Worm (Caenorhabditis elegans) whole organism, L4 larva: ENCODE measurements around the gene R09D1.14.

Source experiments
- F37D6.2 ChIP-seq: sonication (generic microtip); optimal IDR thresholded peaks from 2 replicates; lab custom pipeline; 2016; ENCODE audit warnings: mild to moderate bottlenecking, missing genetic modification characterization, missing compliant biosample characterization
- aha-1 ChIP-seq: fragments of 150-350 bp; peaks from one replicate; lab custom pipeline; 2014; ENCODE audit warnings: missing biosample characterization, missing genetic modification characterization
- ceh-82 ChIP-seq: sonication (generic microtip); optimal IDR thresholded peaks from 2 replicates; lab custom pipeline; 2017; ENCODE audit warnings: missing biosample characterization, missing genetic modification characterization
- ces-1 ChIP-seq: fragments of 150-350 bp; sonication (generic microtip); optimal IDR thresholded peaks from 4 replicates; lab custom pipeline; 2014; ENCODE audit warnings: missing biosample characterization, missing genetic modification reagents, missing genetic modification characterization
- cey-2 ChIP-seq: sonication (generic microtip); optimal IDR thresholded peaks from 3 replicates; lab custom pipeline; 2017; ENCODE audit warnings: missing genetic modification characterization, mild to moderate bottlenecking, missing compliant biosample characterization, antibody characterized with exemption, borderline replicate concordance; ENCODE audit not compliant: insufficient read depth
- fkh-10 ChIP-seq: fragments of 150-350 bp; optimal IDR thresholded peaks from 2 replicates; lab custom pipeline; 2014; ENCODE audit warnings: missing biosample characterization, missing genetic modification reagents, missing genetic modification characterization
- hlh-11 ChIP-seq: fragments of 200-800 bp; sonication (Bioruptor generic); optimal IDR thresholded peaks from 2 replicates; lab custom pipeline; 2018; ENCODE audit warnings: mild to moderate bottlenecking, missing genetic modification characterization, missing compliant biosample characterization
- jun-1 ChIP-seq: fragments of 150-350 bp; optimal IDR thresholded peaks from 2 replicates; lab custom pipeline; 2014; ENCODE audit warnings: missing biosample characterization, missing genetic modification reagents, missing genetic modification characterization
- lin-39 ChIP-seq: fragments of 150-350 bp; optimal IDR thresholded peaks from 2 replicates; lab custom pipeline; 2014; ENCODE audit warnings: missing biosample characterization, missing genetic modification reagents, missing genetic modification characterization
- nhr-25 ChIP-seq: sonication (generic microtip); optimal IDR thresholded peaks from 2 replicates; lab custom pipeline; 2017; ENCODE audit warnings: missing genetic modification characterization, mild to moderate bottlenecking, missing compliant biosample characterization, antibody characterized with exemption, moderate library complexity, borderline replicate concordance; ENCODE audit not compliant: insufficient read depth
- nhr-28 ChIP-seq: fragments of 150-350 bp; optimal IDR thresholded peaks from 2 replicates; lab custom pipeline; 2014; ENCODE audit warnings: missing biosample characterization, missing genetic modification characterization
- pqm-1 ChIP-seq: sonication (generic microtip); optimal IDR thresholded peaks from 2 replicates; lab custom pipeline; 2017; ENCODE audit warnings: missing biosample characterization, missing genetic modification characterization
- saeg-2 ChIP-seq: fragments of 200-800 bp; sonication (Bioruptor generic); IDR thresholded peaks from 2 replicates; pipeline ENCODE4 v1.3.6; 2022; ENCODE audit warnings: missing genetic modification reagents, missing genetic modification characterization, missing compliant biosample characterization
- unc-62 ChIP-seq, 3 experiments: fragments of 150-350 bp in 1 of 3; sonication (generic microtip); optimal IDR thresholded peaks in 2 of 3; peaks in 1 of 3; 1 replicate in 1 of 3; 2 replicates in 2 of 3; lab custom pipeline; 2014 to 2017; ENCODE audit warnings: missing biosample characterization in 3 of 3, missing genetic modification characterization in 3 of 3, missing genetic modification reagents in 3 of 3, missing genotype in 1 of 3

DNA sequence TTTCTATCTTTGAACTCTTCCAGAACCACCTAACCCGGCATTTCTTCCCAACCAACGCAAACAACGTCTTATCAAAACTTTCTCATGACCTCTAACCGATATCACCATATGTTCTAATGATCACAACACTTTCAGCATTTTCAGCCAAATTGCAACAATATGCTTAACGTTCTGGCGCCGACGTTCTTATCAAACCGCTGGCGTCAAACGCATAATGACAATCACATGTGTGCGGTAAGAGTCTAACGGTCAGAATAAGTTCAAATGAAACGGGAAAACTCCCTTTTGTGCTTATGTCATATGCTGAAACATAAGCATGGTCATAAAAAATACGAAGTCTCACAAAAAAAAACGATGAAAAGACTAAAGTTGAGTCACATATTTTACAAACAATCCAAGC is 41.6 kb upstream of the R09D1.14 start:
- TF ChIP-seq lin-39 (tag; lab: Kevin White, UChicago) (no peak), ceh-82 (tag; lab: Kevin White, UChicago) (no peak), unc-62 (GFP tag; optimal IDR thresholded peaks at IDR 0.05 in 1 of 2; lab: Kevin White, UChicago) (peak in 1 of 2 experiments; percentile 62), unc-62 (tag; optimal IDR thresholded peaks at IDR 0.05; lab: Kevin White, UChicago) (no peak), nhr-25 (tag; lab: Kevin White, UChicago) (no peak), pqm-1 (tag; lab: Kevin White, UChicago) (peak; percentile 81), saeg-2 (GFP tag; lab: Robert Waterston, UW) (no peak), jun-1 (tag; lab: Kevin White, UChicago) (peak; percentile 53), cey-2 (no peak), nhr-28 (tag; lab: Kevin White, UChicago) (peak; percentile 92), aha-1 (tag; lab: Kevin White, UChicago) (no peak), ces-1 (GFP tag; lab: Kevin White, UChicago) (no peak), hlh-11 (tag; lab: Kevin White, UChicago) (peak; percentile 95), F37D6.2 (tag; lab: Kevin White, UChicago) (no peak), fkh-10 (GFP tag; lab: Kevin White, UChicago) (no peak)
